Fruit fly (Drosophila melanogaster): ENCODE data around the gene CG3792.

DNA sequence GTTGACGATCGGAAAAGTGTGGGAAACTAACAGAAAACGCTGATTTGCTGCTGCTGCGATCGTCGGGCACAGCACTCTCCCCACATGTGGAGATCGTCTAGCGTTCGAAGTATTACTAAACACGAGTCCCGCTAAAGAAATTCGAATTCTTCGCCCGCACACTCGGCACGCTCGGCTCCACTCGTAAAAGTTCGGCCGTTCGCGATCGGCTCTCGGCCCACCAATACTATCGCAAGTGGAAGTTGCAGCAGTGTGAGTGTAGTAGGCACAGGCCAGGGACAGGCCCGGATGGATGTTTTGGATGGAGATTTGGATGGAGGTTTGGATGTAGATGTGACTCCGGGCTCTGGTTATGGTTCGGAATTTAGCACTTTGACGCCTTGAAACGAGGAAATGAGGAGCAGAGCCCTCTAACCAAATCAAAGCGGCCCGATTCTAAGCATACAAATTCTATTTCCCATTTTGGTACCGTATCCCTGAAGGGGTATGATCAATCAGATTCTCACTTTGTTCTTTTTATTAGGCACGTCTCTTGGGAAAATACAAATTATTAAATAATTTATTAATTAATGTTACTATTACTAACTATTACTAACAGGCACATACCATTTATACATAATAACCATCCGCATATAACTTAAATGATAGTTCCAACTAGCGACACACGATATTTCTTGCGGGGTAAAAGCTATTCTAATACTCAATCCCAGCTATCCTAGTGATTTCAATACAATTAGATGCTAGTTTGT lies 50.4 kb downstream of the CG3792 start:
- no peak for TF ChIP-seq Myc (optimal IDR thresholded peaks at IDR 0.05)
- TF ChIP-seq h (GFP tag; optimal IDR thresholded peaks at IDR 0.05): no peak
- no peak for TF ChIP-seq Abd-B (GFP tag; optimal IDR thresholded peaks at IDR 0.05)
- TF ChIP-seq pan (optimal IDR thresholded peaks at IDR 0.05): no peak
